Worm (Caenorhabditis elegans) whole organism, L2 larva: ENCODE data around the gene F32D8.14.

ENCODE experiments used
- C34F6.9 ChIP-seq: fragments of 150-350 bp; optimal IDR thresholded peaks from 2 replicates; lab custom pipeline; 2014; ENCODE audit warnings: missing biosample characterization, missing genetic modification characterization
- Y55F3AM.14 ChIP-seq: fragments of 200-800 bp; sonication (Bioruptor generic); optimal IDR thresholded peaks from 2 replicates; lab custom pipeline; 2018; ENCODE audit warnings: mild to moderate bottlenecking, missing genetic modification characterization, missing compliant biosample characterization
- ZK546.5 ChIP-seq: sonication (generic microtip); optimal IDR thresholded peaks from 2 replicates; lab custom pipeline; 2017; ENCODE audit warnings: missing biosample characterization, missing genetic modification characterization
- ama-1 ChIP-seq: fragments of 150-350 bp; optimal IDR thresholded peaks from 2 replicates; lab custom pipeline; 2018; ENCODE audit warnings: inconsistent platforms
- elt-3 ChIP-seq: sonication (generic microtip); optimal IDR thresholded peaks from 2 replicates; lab custom pipeline; 2017; ENCODE audit warnings: missing biosample characterization, missing genetic modification characterization
- nhr-11 ChIP-seq: fragments of 150-350 bp; optimal IDR thresholded peaks from 2 replicates; lab custom pipeline; 2014; ENCODE audit warnings: missing biosample characterization, missing genetic modification characterization
- nhr-237 ChIP-seq: fragments of 150-350 bp; optimal IDR thresholded peaks from 2 replicates; lab custom pipeline; 2014; ENCODE audit warnings: missing biosample characterization, missing genetic modification characterization
- nhr-25 ChIP-seq: fragments of 150-350 bp; sonication (generic microtip); optimal IDR thresholded peaks from 3 replicates; lab custom pipeline; 2014; ENCODE audit warnings: missing biosample characterization, missing genetic modification characterization
- nhr-77 ChIP-seq: fragments of 150-350 bp; optimal IDR thresholded peaks from 2 replicates; lab custom pipeline; 2014; ENCODE audit warnings: missing biosample characterization, missing genetic modification characterization
- peb-1 ChIP-seq: fragments of 150-350 bp; optimal IDR thresholded peaks from 2 replicates; lab custom pipeline; 2014; ENCODE audit warnings: missing biosample characterization, missing genetic modification characterization
- unc-55 ChIP-seq: fragments of 150-350 bp; sonication (generic microtip); optimal IDR thresholded peaks from 3 replicates; lab custom pipeline; 2014; ENCODE audit warnings: missing biosample characterization, missing genetic modification reagents, missing genetic modification characterization
- unc-62 ChIP-seq: fragments of 150-350 bp; optimal IDR thresholded peaks from 2 replicates; lab custom pipeline; 2014; ENCODE audit warnings: missing biosample characterization, missing genetic modification reagents, missing genetic modification characterization
- ztf-1 ChIP-seq: fragments of 200-800 bp; sonication (Bioruptor generic); conservative IDR thresholded peaks from 2 replicates; pipeline ENCODE4 v1.3.6; 2022; ENCODE audit warnings: missing genetic modification characterization, missing compliant biosample characterization

DNA sequence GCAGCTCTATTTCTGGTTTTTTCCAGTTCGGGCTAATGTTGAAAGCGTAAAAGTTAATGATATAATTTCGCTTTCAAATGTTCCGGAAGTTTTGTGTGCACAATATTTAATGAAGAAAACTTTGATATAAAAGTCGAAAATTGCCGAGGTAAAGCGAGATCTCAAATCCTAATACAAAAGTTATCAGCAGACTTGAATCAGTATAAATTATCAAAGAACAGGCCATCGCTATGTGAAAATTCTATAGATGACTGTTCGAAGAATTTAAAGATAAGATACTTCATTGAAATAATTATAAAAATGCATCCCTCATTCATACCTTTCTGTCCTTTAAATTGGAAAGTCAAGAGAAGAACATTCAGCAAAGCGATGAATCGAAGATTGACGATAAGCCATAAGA lies 47.7 kb downstream of the F32D8.14 start, which contains the start of gene C29A12.6:
- TF ChIP-seq nhr-237 (tag; lab: Kevin White, UChicago) (no peak), nhr-77 (no peak), nhr-11 (tag; lab: Kevin White, UChicago) (no peak), unc-62 (GFP tag; lab: Kevin White, UChicago) (no peak), ama-1 (no peak), ztf-1 (GFP tag; lab: Robert Waterston, UW) (no peak), peb-1 (tag; lab: Kevin White, UChicago) (no peak), ZK546.5 (no peak), elt-3 (no peak), nhr-25 (no peak), C34F6.9 (tag; lab: Kevin White, UChicago) (no peak), Y55F3AM.14 (GFP tag; lab: Kevin White, UChicago) (no peak), unc-55 (GFP tag; lab: Kevin White, UChicago) (no peak)
